Fruit fly (Drosophila melanogaster) whole organism, prepupa: ENCODE data around the gene Ugt35B1.
A peak's percentile ranks its signal among the peaks of the same experiment; 100 is the strongest.

ENCODE experiments used
- Blimp-1 ChIP-seq: fragments of 200-800 bp; sonication (Bioruptor generic); optimal IDR thresholded peaks from 3 replicates; lab custom pipeline; 2017; ENCODE audit warnings: missing biosample characterization, missing genetic modification characterization, mild to moderate bottlenecking, moderate library complexity, missing genetic modification reagents
- CG10669 ChIP-seq: fragments of 200-800 bp; sonication (Bioruptor generic); optimal IDR thresholded peaks from 3 replicates; lab custom pipeline; 2018; ENCODE audit warnings: missing biosample characterization, mild to moderate bottlenecking, missing genetic modification characterization, moderate library complexity
- CG11294 ChIP-seq: fragments of 200-800 bp; sonication (Bioruptor generic); IDR thresholded peaks from 2 replicates; pipeline ENCODE4 v1.3.6; 2022; ENCODE audit warnings: missing biosample characterization, missing genetic modification characterization
- CG11762 ChIP-seq: fragments of 200-800 bp; sonication (Bioruptor generic); optimal IDR thresholded peaks from 3 replicates; lab custom pipeline; 2016; ENCODE audit warnings: missing biosample characterization, missing genetic modification characterization; ENCODE audit not compliant: insufficient read depth
- CG11902 ChIP-seq: fragments of 200-800 bp; sonication (Bioruptor generic); optimal IDR thresholded peaks from 3 replicates; lab custom pipeline; 2016; ENCODE audit warnings: missing biosample characterization, missing genetic modification characterization
- CG1621 ChIP-seq: fragments of 200-800 bp; sonication (Bioruptor generic); optimal IDR thresholded peaks from 3 replicates; lab custom pipeline; 2018; ENCODE audit warnings: missing biosample characterization, mild to moderate bottlenecking, missing genetic modification characterization
- CG16779 ChIP-seq: fragments of 200-800 bp; sonication (Bioruptor generic); optimal IDR thresholded peaks from 3 replicates; lab custom pipeline; 2017; ENCODE audit warnings: missing biosample characterization, mild to moderate bottlenecking, missing genetic modification characterization
- CG3032 ChIP-seq: fragments of 200-800 bp; optimal IDR thresholded peaks from 2 replicates; lab custom pipeline; 2019; ENCODE audit warnings: missing biosample characterization, mild to moderate bottlenecking, missing genetic modification characterization, moderate library complexity
- CG32006 ChIP-seq: fragments of 200-800 bp; sonication (Bioruptor generic); optimal IDR thresholded peaks from 3 replicates; lab custom pipeline; 2017; ENCODE audit warnings: missing biosample characterization, mild to moderate bottlenecking, missing genetic modification characterization
- CG34406 ChIP-seq: fragments of 200-800 bp; sonication (Bioruptor generic); optimal IDR thresholded peaks from 3 replicates; lab custom pipeline; 2016; ENCODE audit warnings: missing biosample characterization, missing genetic modification characterization
- CG3919 ChIP-seq: fragments of 200-800 bp; sonication (Bioruptor generic); optimal IDR thresholded peaks from 3 replicates; lab custom pipeline; 2016; ENCODE audit warnings: missing biosample characterization, missing genetic modification characterization
- CG4318 ChIP-seq: fragments of 200-800 bp; sonication (Bioruptor generic); optimal IDR thresholded peaks from 3 replicates; lab custom pipeline; 2017; ENCODE audit warnings: missing biosample characterization, mild to moderate bottlenecking, missing genetic modification characterization
- CG6163 ChIP-seq: fragments of 200-800 bp; sonication (Bioruptor generic); IDR thresholded peaks from 3 replicates; pipeline ENCODE4 v1.3.6; 2022; ENCODE audit warnings: missing biosample characterization, missing genetic modification characterization
- CG6276 ChIP-seq: fragments of 200-800 bp; sonication (Bioruptor generic); optimal IDR thresholded peaks from 2 replicates; lab custom pipeline; 2017; ENCODE audit warnings: missing biosample characterization, mild to moderate bottlenecking, missing genetic modification characterization
- CG6808 ChIP-seq: fragments of 200-800 bp; sonication (Bioruptor generic); optimal IDR thresholded peaks from 3 replicates; lab custom pipeline; 2017; ENCODE audit warnings: missing biosample characterization, missing genetic modification characterization, mild to moderate bottlenecking, moderate library complexity, missing genetic modification reagents
- CG6854 ChIP-seq: fragments of 200-800 bp; sonication (Bioruptor generic); optimal IDR thresholded peaks from 2 replicates; lab custom pipeline; 2017; ENCODE audit warnings: missing biosample characterization, mild to moderate bottlenecking, missing genetic modification characterization
- CG7368 ChIP-seq: fragments of 200-800 bp; sonication (Bioruptor generic); optimal IDR thresholded peaks from 3 replicates; lab custom pipeline; 2016; ENCODE audit warnings: missing biosample characterization, missing genetic modification characterization
- CG8119 ChIP-seq: fragments of 200-800 bp; sonication (Bioruptor generic); IDR thresholded peaks from 3 replicates; pipeline ENCODE4 v1.3.6; 2022; ENCODE audit warnings: missing biosample characterization, missing genetic modification characterization
- CG8632 ChIP-seq: fragments of 200-800 bp; sonication (Bioruptor generic); optimal IDR thresholded peaks from 3 replicates; lab custom pipeline; 2016; ENCODE audit warnings: missing biosample characterization, missing genetic modification characterization
- Eip75B ChIP-seq: fragments of 200-800 bp; sonication (Bioruptor generic); optimal IDR thresholded peaks from 3 replicates; lab custom pipeline; 2016; ENCODE audit warnings: missing biosample characterization, missing genetic modification characterization
- Eip78C ChIP-seq: fragments of 200-800 bp; sonication (Bioruptor generic); peaks from one replicate; lab custom pipeline; 2016; ENCODE audit warnings: missing biosample characterization, missing genetic modification characterization
- Ets96B ChIP-seq: fragments of 200-800 bp; optimal IDR thresholded peaks from 2 replicates; lab custom pipeline; 2019; ENCODE audit warnings: missing biosample characterization, mild to moderate bottlenecking, missing genetic modification characterization, moderate library complexity
- Gug ChIP-seq: fragments of 200-800 bp; sonication (Bioruptor generic); IDR thresholded peaks from 2 replicates; pipeline ENCODE4 v1.3.6; 2022; ENCODE audit warnings: missing biosample characterization, missing genetic modification characterization
- Hr38 ChIP-seq: sonication (Bioruptor generic); optimal IDR thresholded peaks from 2 replicates; lab custom pipeline; 2016; ENCODE audit warnings: missing biosample characterization, missing genetic modification characterization
- Hr39 ChIP-seq: fragments of 200-800 bp; sonication (Bioruptor generic); optimal IDR thresholded peaks from 2 replicates; lab custom pipeline; 2016; ENCODE audit warnings: missing biosample characterization, missing genetic modification characterization
- Lpt ChIP-seq: fragments of 200-800 bp; sonication (Bioruptor generic); optimal IDR thresholded peaks from 3 replicates; lab custom pipeline; 2016; ENCODE audit warnings: missing biosample characterization, missing genetic modification characterization
- Met ChIP-seq: fragments of 200-800 bp; sonication (Bioruptor generic); optimal IDR thresholded peaks from 3 replicates; lab custom pipeline; 2016; ENCODE audit warnings: missing biosample characterization, missing genetic modification characterization
- OdsH ChIP-seq: fragments of 200-800 bp; sonication (Bioruptor generic); optimal IDR thresholded peaks from 3 replicates; lab custom pipeline; 2016; ENCODE audit warnings: missing biosample characterization, missing genetic modification characterization
- Smox ChIP-seq: fragments of 200-800 bp; sonication (Bioruptor generic); optimal IDR thresholded peaks from 3 replicates; lab custom pipeline; 2016; ENCODE audit warnings: missing biosample characterization, missing genetic modification characterization
- Sox102F ChIP-seq: fragments of 200-800 bp; sonication (Bioruptor generic); optimal IDR thresholded peaks from 2 replicates; lab custom pipeline; 2016; ENCODE audit warnings: missing biosample characterization, mild to moderate bottlenecking, missing genetic modification characterization
- Sox14 ChIP-seq: fragments of 200-800 bp; sonication (Bioruptor generic); optimal IDR thresholded peaks from 3 replicates; lab custom pipeline; 2016; ENCODE audit warnings: missing biosample characterization, missing genetic modification characterization
- Sox15 ChIP-seq: fragments of 200-800 bp; sonication (Bioruptor generic); optimal IDR thresholded peaks from 3 replicates; lab custom pipeline; 2016; ENCODE audit warnings: missing biosample characterization, missing genetic modification characterization
- achi ChIP-seq: fragments of 200-800 bp; sonication (Bioruptor generic); optimal IDR thresholded peaks from 3 replicates; lab custom pipeline; 2016; ENCODE audit warnings: missing biosample characterization, missing genetic modification characterization
- acj6 ChIP-seq: fragments of 200-800 bp; sonication (Bioruptor generic); optimal IDR thresholded peaks from 3 replicates; lab custom pipeline; 2016; ENCODE audit warnings: missing biosample characterization, missing genetic modification characterization
- cyc ChIP-seq: fragments of 200-800 bp; sonication (Bioruptor generic); optimal IDR thresholded peaks from 3 replicates; lab custom pipeline; 2016; ENCODE audit warnings: missing biosample characterization, missing genetic modification characterization
- dac ChIP-seq: fragments of 200-800 bp; sonication (Bioruptor generic); optimal IDR thresholded peaks from 2 replicates; lab custom pipeline; 2017; ENCODE audit warnings: missing biosample characterization, mild to moderate bottlenecking, missing genetic modification characterization
- dsx ChIP-seq: fragments of 200-800 bp; optimal IDR thresholded peaks from 3 replicates; lab custom pipeline; 2019; ENCODE audit warnings: missing biosample characterization, mild to moderate bottlenecking, missing genetic modification characterization, moderate library complexity; ENCODE audit not compliant: poor library complexity, severe bottlenecking
- eg ChIP-seq: fragments of 200-800 bp; sonication (Bioruptor generic); IDR thresholded peaks from 3 replicates; pipeline ENCODE4 v1.3.6; 2022; ENCODE audit warnings: missing biosample characterization, missing genetic modification characterization
- fd59A ChIP-seq: fragments of 200-800 bp; sonication (Bioruptor generic); optimal IDR thresholded peaks from 2 replicates; lab custom pipeline; 2017; ENCODE audit warnings: missing biosample characterization, mild to moderate bottlenecking, missing genetic modification characterization, missing genetic modification reagents
- fd85E ChIP-seq: fragments of 200-800 bp; sonication (Bioruptor generic); optimal IDR thresholded peaks from 3 replicates; lab custom pipeline; 2016; ENCODE audit warnings: missing biosample characterization, missing genetic modification characterization
- fkh ChIP-seq: fragments of 200-800 bp; sonication (Bioruptor generic); optimal IDR thresholded peaks from 3 replicates; lab custom pipeline; 2017; ENCODE audit warnings: missing biosample characterization, mild to moderate bottlenecking, missing genetic modification characterization, moderate library complexity
- lz ChIP-seq: fragments of 200-800 bp; sonication (Bioruptor generic); optimal IDR thresholded peaks from 3 replicates; lab custom pipeline; 2016; ENCODE audit warnings: missing biosample characterization, missing genetic modification characterization
- net ChIP-seq: fragments of 200-800 bp; sonication (Bioruptor generic); optimal IDR thresholded peaks from 3 replicates; lab custom pipeline; 2016; ENCODE audit warnings: missing biosample characterization, missing genetic modification characterization
- pdm3 ChIP-seq: fragments of 200-800 bp; sonication (Bioruptor generic); optimal IDR thresholded peaks from 3 replicates; lab custom pipeline; 2016; ENCODE audit warnings: missing biosample characterization, missing genetic modification characterization
- salr ChIP-seq, 2 experiments: fragments of 200-800 bp; sonication (Bioruptor generic); optimal IDR thresholded peaks; 3 replicates each; lab custom pipeline; 2016 to 2018; ENCODE audit warnings: missing biosample characterization in 2 of 2, missing genetic modification characterization in 2 of 2, mild to moderate bottlenecking in 1 of 2
- svp ChIP-seq: fragments of 200-800 bp; sonication (Bioruptor generic); peaks from one replicate; lab custom pipeline; 2016; ENCODE audit warnings: missing biosample characterization, missing genetic modification characterization
- topi ChIP-seq: fragments of 200-800 bp; sonication (Bioruptor generic); optimal IDR thresholded peaks from 3 replicates; lab custom pipeline; 2016; ENCODE audit warnings: missing biosample characterization, missing genetic modification characterization
- vri ChIP-seq: fragments of 200-800 bp; sonication (Bioruptor generic); optimal IDR thresholded peaks from 3 replicates; lab custom pipeline; 2016; ENCODE audit warnings: missing biosample characterization, mild to moderate bottlenecking, missing genetic modification characterization

The Ugt35B1 gene

dm6 chr3R:11154576-11155113 is 15.4 kb downstream of the Ugt35B1 start, which contains the start of gene Ugt302E1:
Gene Ugt302E1, plus strand, starts transcription at chr3R:11154626.
- TF ChIP-seq CG6276 (GFP tag; lab: Kevin White, UChicago) (no peak), cyc (GFP tag; lab: Kevin White, UChicago) (no peak), CG4318 (no peak), net (GFP tag; lab: Kevin White, UChicago) (no peak), CG16779 (tag; lab: Kevin White, UChicago) (no peak), Sox102F (no peak), CG6808 (no peak), salr (GFP tag; optimal IDR thresholded peaks at IDR 0.05; lab: Kevin White, UChicago) (no peak), topi (no peak), dac (GFP tag; lab: Kevin White, UChicago) (no peak)

DNA sequence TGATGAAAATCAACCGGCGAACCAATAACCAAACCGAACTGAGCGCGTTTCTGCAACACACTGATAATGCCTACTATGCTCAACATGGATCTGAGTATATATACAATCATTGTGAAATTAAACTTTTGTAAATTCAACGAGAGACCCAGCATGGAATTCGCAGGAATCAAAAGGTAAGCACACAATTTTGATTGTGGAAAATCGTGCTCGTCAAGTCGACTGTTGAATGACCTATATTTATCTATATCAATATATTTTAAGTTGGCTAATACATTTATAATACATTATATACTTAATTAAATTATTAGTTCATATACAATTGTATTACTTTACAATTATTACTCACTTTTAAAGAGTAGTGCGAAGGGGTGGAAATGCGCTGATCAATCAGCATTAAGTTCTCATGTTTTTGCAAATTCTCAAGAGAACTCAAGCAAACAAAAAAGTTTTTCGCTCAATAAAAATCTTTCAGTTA is 16.2 kb downstream of the Ugt35B1 start, which contains the start of gene Ugt302K1:
Ugt302K1 (minus strand) TSS at position 51 of the 475 bp plus-strand sequence.
- no peak for TF ChIP-seq Eip75B (GFP tag; lab: Kevin White, UChicago)
- TF ChIP-seq CG1621 (tag; lab: Kevin White, UChicago), result no peak
- peak; percentile 4 for TF ChIP-seq CG7368 (GFP tag; lab: Kevin White, UChicago)
- TF ChIP-seq Ets96B (tag; lab: Kevin White, UChicago), result peak; percentile 67
- no peak for TF ChIP-seq CG6276 (GFP tag; lab: Kevin White, UChicago)
- no peak for TF ChIP-seq Hr38 (GFP tag; lab: Kevin White, UChicago)
- peak; percentile 77 for TF ChIP-seq eg (GFP tag; lab: Robert Waterston, UW)
- peak; percentile 7 for TF ChIP-seq Hr39 (GFP tag; lab: Kevin White, UChicago)
- TF ChIP-seq achi (GFP tag; lab: Kevin White, UChicago), result peak; percentile 51
- TF ChIP-seq CG3919 (GFP tag; lab: Kevin White, UChicago), result peak; percentile 61
- peak; percentile 43 for TF ChIP-seq Sox102F
- no peak for TF ChIP-seq CG16779 (tag; lab: Kevin White, UChicago)
- TF ChIP-seq CG4318, result no peak
- no peak for TF ChIP-seq pdm3 (GFP tag; lab: Kevin White, UChicago)
- TF ChIP-seq dac (GFP tag; lab: Kevin White, UChicago), result no peak
- TF ChIP-seq Smox (GFP tag; lab: Kevin White, UChicago), result peak; percentile 12
- no peak for TF ChIP-seq Gug (GFP tag; lab: Robert Waterston, UW)
- no peak for TF ChIP-seq lz (GFP tag; lab: Kevin White, UChicago)
- TF ChIP-seq svp, result peak; percentile 81
- peak; percentile 22; the same call in 1 of the 2 replicates for TF ChIP-seq CG11294 (GFP tag; lab: Robert Waterston, UW)
- peak; percentile 56 for TF ChIP-seq CG3032 (tag; lab: Kevin White, UChicago)
- no peak for TF ChIP-seq CG6808
- no peak for TF ChIP-seq fkh (GFP tag; lab: Kevin White, UChicago)
- TF ChIP-seq CG8632 (GFP tag; lab: Kevin White, UChicago), result peak; percentile 25
- TF ChIP-seq Sox14 (GFP tag; lab: Kevin White, UChicago), result peak; percentile 11
- peak; percentile 1 for TF ChIP-seq Sox15 (GFP tag; lab: Kevin White, UChicago)
- TF ChIP-seq Met (GFP tag; lab: Kevin White, UChicago), result peak; percentile 53
- TF ChIP-seq CG10669, result peak; percentile 57
- TF ChIP-seq acj6 (GFP tag; lab: Kevin White, UChicago), result peak; percentile 36
- peak; percentile 15 for TF ChIP-seq fd85E
- TF ChIP-seq Lpt (GFP tag; lab: Kevin White, UChicago), result peak; percentile 2
- TF ChIP-seq vri (GFP tag; lab: Kevin White, UChicago), result peak; percentile 4
- TF ChIP-seq CG8119 (GFP tag; lab: Robert Waterston, UW), result peak; percentile 62
- TF ChIP-seq fd59A (GFP tag; lab: Kevin White, UChicago), result no peak
- peak; percentile 11 for TF ChIP-seq CG11902 (GFP tag; lab: Kevin White, UChicago)
- peak; percentile 59 for TF ChIP-seq cyc (GFP tag; lab: Kevin White, UChicago)
- peak; percentile 58 for TF ChIP-seq dsx
- TF ChIP-seq net (GFP tag; lab: Kevin White, UChicago), result no peak
- TF ChIP-seq OdsH (GFP tag; lab: Kevin White, UChicago), result peak; percentile 55
- TF ChIP-seq CG6854 (GFP tag; lab: Kevin White, UChicago), result no peak
- peak; percentile 24 for TF ChIP-seq CG11762 (GFP tag; lab: Kevin White, UChicago)
- no peak for TF ChIP-seq CG32006 (GFP tag; lab: Kevin White, UChicago)
- peak; percentile 35 for TF ChIP-seq Blimp-1 (GFP tag; lab: Kevin White, UChicago)
- peak; percentile 77; the same call in 2 of the 3 replicates for TF ChIP-seq CG6163
- peak; percentile 39 for TF ChIP-seq CG34406 (GFP tag; lab: Kevin White, UChicago)
- TF ChIP-seq topi, result peak; percentile 63
- peak; percentile 84 for TF ChIP-seq Eip78C (GFP tag; lab: Kevin White, UChicago)
